Worm (Caenorhabditis elegans): Measurements from ENCODE around the gene pqn-25.

ce11 chrIII:5506023-5506597, 6.3 kb downstream of the pqn-25 start:
- TF ChIP-seq tbx-11 (GFP tag; IDR thresholded peaks at IDR 0.05), result no peak
- TF ChIP-seq pes-1 (GFP tag; IDR thresholded peaks at IDR 0.05), result no peak
- TF ChIP-seq hmbx-1 (tag; optimal IDR thresholded peaks at IDR 0.05), result no peak
- no peak for TF ChIP-seq hmg-4 (GFP tag; optimal IDR thresholded peaks at IDR 0.05)
- no peak for TF ChIP-seq B0310.2 (tag; optimal IDR thresholded peaks at IDR 0.05)
